Fruit fly (Drosophila melanogaster) whole organism, embryonic: Measurements from ENCODE around the gene CG15347.

ENCODE experiments used
- ATbp ChIP-seq: fragments of 200-800 bp; sonication (Bioruptor generic); optimal IDR thresholded peaks from 2 replicates; lab custom pipeline; 2017; ENCODE audit warnings: missing biosample characterization, mild to moderate bottlenecking, missing genetic modification characterization, missing genetic modification reagents
- Abd-B ChIP-seq: fragments of 200-800 bp; sonication (Bioruptor generic); optimal IDR thresholded peaks from 2 replicates; lab custom pipeline; 2018; ENCODE audit warnings: missing biosample characterization, mild to moderate bottlenecking, missing genetic modification characterization, moderate library complexity
- Bdp1 ChIP-seq: fragments of 200-800 bp; sonication (Bioruptor generic); optimal IDR thresholded peaks from 3 replicates; lab custom pipeline; 2016; ENCODE audit warnings: missing biosample characterization, missing genetic modification characterization
- Bgb ChIP-seq: fragments of 200-800 bp; sonication (Bioruptor generic); IDR thresholded peaks from 2 replicates; pipeline ENCODE4 v1.3.6; 2022; ENCODE audit warnings: missing biosample characterization, missing genetic modification characterization; ENCODE audit not compliant: partially characterized antibody
- C15 ChIP-seq: fragments of 200-800 bp; sonication (Bioruptor generic); IDR thresholded peaks from 3 replicates; pipeline ENCODE4 v1.3.6; 2022; ENCODE audit warnings: missing biosample characterization, missing genetic modification characterization
- CG10147 ChIP-seq: fragments of 200-800 bp; sonication (Bioruptor generic); optimal IDR thresholded peaks from 2 replicates; lab custom pipeline; 2019; ENCODE audit warnings: missing biosample characterization, mild to moderate bottlenecking, missing genetic modification characterization, moderate library complexity
- CG10543 ChIP-seq: fragments of 200-800 bp; sonication (Bioruptor generic); optimal IDR thresholded peaks from 3 replicates; lab custom pipeline; 2017; ENCODE audit warnings: missing biosample characterization, mild to moderate bottlenecking, missing genetic modification characterization, moderate library complexity
- CG11247 ChIP-seq: fragments of 200-800 bp; sonication (Bioruptor generic); IDR thresholded peaks from 2 replicates; pipeline ENCODE4 v1.3.6; 2022; ENCODE audit warnings: missing biosample characterization, missing genetic modification characterization
- CG12236 ChIP-seq: fragments of 200-800 bp; sonication (Bioruptor generic); optimal IDR thresholded peaks from 2 replicates; lab custom pipeline; 2016; ENCODE audit warnings: missing biosample characterization, missing genetic modification characterization
- CG13296 ChIP-seq: fragments of 200-800 bp; sonication (Bioruptor generic); optimal IDR thresholded peaks from 3 replicates; lab custom pipeline; 2018; ENCODE audit warnings: missing biosample characterization, mild to moderate bottlenecking, missing genetic modification characterization
- CG14965 ChIP-seq: fragments of 200-800 bp; sonication (Bioruptor generic); optimal IDR thresholded peaks from 2 replicates; lab custom pipeline; 2016; ENCODE audit warnings: missing biosample characterization, missing genetic modification characterization, borderline replicate concordance
- CG1647 ChIP-seq: fragments of 200-800 bp; sonication (Bioruptor generic); optimal IDR thresholded peaks from 3 replicates; lab custom pipeline; 2016; ENCODE audit warnings: missing biosample characterization, missing genetic modification characterization
- CG16815 ChIP-seq: fragments of 200-800 bp; sonication (Bioruptor generic); optimal IDR thresholded peaks from 3 replicates; lab custom pipeline; 2017; ENCODE audit warnings: missing biosample characterization, mild to moderate bottlenecking, missing genetic modification characterization
- CG17385 ChIP-seq: fragments of 200-800 bp; sonication (Bioruptor generic); optimal IDR thresholded peaks from 3 replicates; lab custom pipeline; 2018; ENCODE audit warnings: missing biosample characterization, mild to moderate bottlenecking, missing genetic modification characterization
- CG17568 ChIP-seq: fragments of 200-800 bp; sonication (Bioruptor generic); optimal IDR thresholded peaks from 2 replicates; lab custom pipeline; 2018; ENCODE audit warnings: missing biosample characterization, mild to moderate bottlenecking, missing genetic modification characterization, moderate library complexity
- CG32772 ChIP-seq: fragments of 200-800 bp; sonication (Bioruptor generic); IDR thresholded peaks from 2 replicates; pipeline ENCODE4 v1.3.6; 2022; ENCODE audit warnings: missing biosample characterization, missing genetic modification characterization
- CG34376 ChIP-seq: fragments of 200-800 bp; sonication (Bioruptor generic); optimal IDR thresholded peaks from 2 replicates; lab custom pipeline; 2018; ENCODE audit warnings: missing biosample characterization, mild to moderate bottlenecking, missing genetic modification characterization
- CG3847 ChIP-seq: fragments of 200-800 bp; sonication (Bioruptor generic); IDR thresholded peaks from 2 replicates; pipeline ENCODE4 v1.3.6; 2022; ENCODE audit warnings: missing biosample characterization, missing genetic modification characterization
- CG3995 ChIP-seq: fragments of 200-800 bp; sonication (Bioruptor generic); optimal IDR thresholded peaks from 3 replicates; lab custom pipeline; 2016; ENCODE audit warnings: missing biosample characterization, missing genetic modification characterization
- CG6689 ChIP-seq: fragments of 200-800 bp; sonication (Bioruptor generic); IDR thresholded peaks from 2 replicates; pipeline ENCODE4 v1.3.6; 2022; ENCODE audit warnings: missing biosample characterization, missing genetic modification characterization
- CG6854 ChIP-seq: fragments of 200-800 bp; sonication (Bioruptor generic); optimal IDR thresholded peaks from 3 replicates; lab custom pipeline; 2017; ENCODE audit warnings: missing biosample characterization, mild to moderate bottlenecking, missing genetic modification characterization
- CG8089 ChIP-seq: fragments of 200-800 bp; sonication (Bioruptor generic); optimal IDR thresholded peaks from 3 replicates; lab custom pipeline; 2016; ENCODE audit warnings: missing biosample characterization, missing genetic modification characterization
- CG8478 ChIP-seq: fragments of >200 bp; optimal IDR thresholded peaks from 2 replicates; lab custom pipeline; 2018
- Dp ChIP-seq: fragments of 200-800 bp; sonication (Bioruptor generic); optimal IDR thresholded peaks from 2 replicates; lab custom pipeline; 2018; ENCODE audit warnings: missing biosample characterization, mild to moderate bottlenecking, missing genetic modification characterization, moderate library complexity
- H15 ChIP-seq: fragments of 200-800 bp; sonication (Bioruptor generic); IDR thresholded peaks from 3 replicates; pipeline ENCODE4 v1.3.6; 2022; ENCODE audit warnings: missing biosample characterization, missing genetic modification characterization
- HmgD ChIP-seq: fragments of 200-800 bp; sonication (Bioruptor generic); optimal IDR thresholded peaks from 3 replicates; lab custom pipeline; 2016; ENCODE audit warnings: missing biosample characterization, missing genetic modification characterization
- Lhr ChIP-seq: fragments of 200-800 bp; sonication (Bioruptor generic); optimal IDR thresholded peaks from 3 replicates; lab custom pipeline; 2017; ENCODE audit warnings: mild to moderate bottlenecking, missing biosample characterization, missing genetic modification reagents, missing genetic modification characterization
- NC2β ChIP-seq: fragments of 200-800 bp; sonication (Bioruptor generic); optimal IDR thresholded peaks from 2 replicates; lab custom pipeline; 2016; ENCODE audit warnings: missing biosample characterization, missing genetic modification characterization
- Ravus ChIP-seq: fragments of 200-800 bp; sonication (Bioruptor generic); IDR thresholded peaks from 2 replicates; pipeline ENCODE4 v1.3.6; 2022; ENCODE audit warnings: missing biosample characterization, missing genetic modification characterization
- Sin3A ChIP-seq: fragments of >200 bp; optimal IDR thresholded peaks from 2 replicates; lab custom pipeline; 2018
- Sry-β ChIP-seq: fragments of 200-800 bp; sonication (Bioruptor generic); optimal IDR thresholded peaks from 2 replicates; lab custom pipeline; 2018; ENCODE audit warnings: missing biosample characterization, mild to moderate bottlenecking, missing genetic modification characterization, moderate library complexity
- Xbp1 ChIP-seq: fragments of 200-800 bp; sonication (Bioruptor generic); optimal IDR thresholded peaks from 3 replicates; lab custom pipeline; 2016; ENCODE audit warnings: missing biosample characterization, mild to moderate bottlenecking, missing genetic modification characterization
- chinmo ChIP-seq: fragments of 200-800 bp; sonication (Bioruptor generic); IDR thresholded peaks from 4 replicates; pipeline ENCODE4 v1.3.6; 2022; ENCODE audit warnings: missing biosample characterization, missing genetic modification characterization; ENCODE audit not compliant: partially characterized antibody
- disco-r ChIP-seq: fragments of 200-800 bp; sonication (Bioruptor generic); optimal IDR thresholded peaks from 2 replicates; lab custom pipeline; 2016; ENCODE audit warnings: missing biosample characterization, missing genetic modification characterization
- dmrt11E ChIP-seq: fragments of 200-800 bp; sonication (Bioruptor generic); optimal IDR thresholded peaks from 3 replicates; lab custom pipeline; 2018; ENCODE audit warnings: missing biosample characterization, mild to moderate bottlenecking, missing genetic modification characterization, moderate library complexity
- ewg ChIP-seq: fragments of 200-800 bp; sonication (Bioruptor generic); optimal IDR thresholded peaks from 3 replicates; lab custom pipeline; 2017; ENCODE audit warnings: mild to moderate bottlenecking, missing biosample characterization, missing genetic modification reagents, missing genetic modification characterization
- exex ChIP-seq: fragments of 200-800 bp; sonication (Bioruptor generic); optimal IDR thresholded peaks from 4 replicates; lab custom pipeline; 2018; ENCODE audit warnings: missing biosample characterization, mild to moderate bottlenecking, missing genetic modification characterization, moderate library complexity
- fd96Cb ChIP-seq: fragments of 200-800 bp; sonication (Bioruptor generic); optimal IDR thresholded peaks from 2 replicates; lab custom pipeline; 2018; ENCODE audit warnings: missing biosample characterization, mild to moderate bottlenecking, missing genetic modification characterization, moderate library complexity
- ftz-f1 ChIP-seq: fragments of 200-800 bp; sonication (Bioruptor generic); optimal IDR thresholded peaks from 2 replicates; lab custom pipeline; 2016; ENCODE audit warnings: missing biosample characterization, missing genetic modification characterization
- gsb ChIP-seq: fragments of 200-800 bp; sonication (Bioruptor generic); IDR thresholded peaks from 2 replicates; pipeline ENCODE4 v1.3.6; 2022; ENCODE audit warnings: missing biosample characterization, missing genetic modification characterization
- gt ChIP-seq: fragments of 200-800 bp; sonication (Bioruptor generic); IDR thresholded peaks from 2 replicates; pipeline ENCODE4 v1.3.6; 2022; ENCODE audit warnings: missing biosample characterization, missing genetic modification characterization
- her ChIP-seq: fragments of 200-800 bp; sonication (Bioruptor generic); optimal IDR thresholded peaks from 2 replicates; lab custom pipeline; 2016; ENCODE audit warnings: missing biosample characterization, missing genetic modification characterization
- kah ChIP-seq: fragments of 200-800 bp; sonication (Bioruptor generic); optimal IDR thresholded peaks from 2 replicates; lab custom pipeline; 2018; ENCODE audit warnings: missing biosample characterization, mild to moderate bottlenecking, missing genetic modification characterization
- lbe ChIP-seq: fragments of 200-800 bp; sonication (Bioruptor generic); optimal IDR thresholded peaks from 2 replicates; lab custom pipeline; 2016; ENCODE audit warnings: missing biosample characterization, mild to moderate bottlenecking, missing genetic modification characterization
- luna ChIP-seq: fragments of 200-800 bp; sonication (Bioruptor generic); optimal IDR thresholded peaks from 2 replicates; lab custom pipeline; 2016; ENCODE audit warnings: missing biosample characterization, missing genetic modification characterization
- pan ChIP-seq, 4 experiments: fragments of >200 bp in 3 of 4; fragments of 200-800 bp in 1 of 4; sonication (Bioruptor generic) in 1 of 4; optimal IDR thresholded peaks in 3 of 4; IDR thresholded peaks in 1 of 4; 2 replicates each; pipeline versions ENCODE4 v1.3.6 to Lab custom; 2017 to 2022; ENCODE audit warnings: missing biosample characterization in 2 of 4, missing genetic modification characterization in 2 of 4, mixed read lengths in 1 of 4
- peb ChIP-seq: fragments of 200-800 bp; sonication (Bioruptor generic); IDR thresholded peaks from 2 replicates; pipeline ENCODE4 v1.3.6; 2022; ENCODE audit warnings: missing biosample characterization, missing genetic modification characterization
- psq ChIP-seq: fragments of 200-800 bp; sonication (Bioruptor generic); optimal IDR thresholded peaks from 2 replicates; lab custom pipeline; 2017; ENCODE audit warnings: missing biosample characterization, missing genetic modification characterization
- row ChIP-seq: fragments of 200-800 bp; sonication (Bioruptor generic); IDR thresholded peaks from 3 replicates; pipeline ENCODE4 v1.3.6; 2022; ENCODE audit warnings: missing biosample characterization, missing genetic modification characterization
- slou ChIP-seq: fragments of 200-800 bp; sonication (Bioruptor generic); optimal IDR thresholded peaks from 3 replicates; lab custom pipeline; 2016; ENCODE audit warnings: missing biosample characterization, missing genetic modification characterization
- sr ChIP-seq: fragments of 200-800 bp; sonication (Bioruptor generic); IDR thresholded peaks from 3 replicates; pipeline ENCODE4 v1.3.6; 2022; ENCODE audit warnings: missing biosample characterization, missing genetic modification characterization
- yki ChIP-seq: fragments of >200 bp; optimal IDR thresholded peaks from 3 replicates; lab custom pipeline; 2018

CG15347 gene

DNA sequence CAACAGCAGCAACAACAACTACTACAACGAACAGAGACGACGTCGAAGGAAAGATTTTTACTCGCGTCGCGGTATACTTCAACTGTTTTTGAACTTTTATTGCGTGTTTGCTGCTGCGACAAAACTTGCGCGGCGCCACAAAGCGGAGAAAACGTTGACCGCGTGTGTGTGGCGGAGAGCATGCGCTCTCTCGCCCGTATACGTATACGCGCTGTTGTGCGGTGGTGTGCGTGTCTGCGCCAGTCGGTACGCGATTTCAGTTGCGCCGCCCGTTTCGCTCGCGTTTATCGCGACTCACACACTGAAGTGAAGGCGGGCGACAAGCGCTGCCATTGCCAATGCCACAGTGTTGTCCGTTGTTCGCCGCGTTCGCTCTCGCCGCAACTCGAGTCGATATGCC lies 50.9 kb downstream of the CG15347 start (continued):
- TF ChIP-seq NC2β (GFP tag; lab: Kevin White, UChicago) (no peak), Ravus (GFP tag; lab: Robert Waterston, UW) (no peak), her (GFP tag; lab: Kevin White, UChicago) (peak; percentile 17), CG8089 (GFP tag; lab: Kevin White, UChicago) (no peak), CG3847 (GFP tag; lab: Robert Waterston, UW) (peak; percentile 89), Sry-β (GFP tag; lab: Kevin White, UChicago) (no peak), psq (GFP tag; lab: Kevin White, UChicago) (no peak), slou (GFP tag; lab: Kevin White, UChicago) (no peak), CG11247 (GFP tag; lab: Robert Waterston, UW) (peak; percentile 68; the same call in 1 of the 2 replicates), ftz-f1 (GFP tag; lab: Kevin White, UChicago) (peak; percentile 32), CG8478 (lab: Kevin White, UChicago) (peak; percentile 84), Lhr (GFP tag; lab: Kevin White, UChicago) (no peak), CG10147 (peak; percentile 92), Bgb (GFP tag; lab: Robert Waterston, UW) (peak; percentile 39; the same call in 1 of the 2 replicates), HmgD (no peak), dmrt11E (no peak), gsb (GFP tag; lab: Robert Waterston, UW) (peak; percentile 92), CG13296 (GFP tag; lab: Kevin White, UChicago) (peak; percentile 86), CG6689 (GFP tag; lab: Robert Waterston, UW) (no peak), chinmo (GFP tag; lab: Robert Waterston, UW) (peak; percentile 86), CG14965 (no peak), CG3995 (GFP tag; lab: Kevin White, UChicago) (no peak), fd96Cb (tag; lab: Kevin White, UChicago) (no peak), Xbp1 (no peak), ewg (GFP tag; lab: Kevin White, UChicago) (peak; percentile 78), CG32772 (GFP tag; lab: Robert Waterston, UW) (no peak), CG10543 (peak; percentile 94), CG17385 (GFP tag; lab: Kevin White, UChicago) (peak; percentile 83), CG6854 (GFP tag; lab: Kevin White, UChicago) (peak; percentile 76), gt (GFP tag; lab: Robert Waterston, UW) (no peak), Bdp1 (GFP tag; lab: Kevin White, UChicago) (no peak), exex (tag; lab: Kevin White, UChicago) (peak; percentile 59), disco-r (GFP tag; lab: Kevin White, UChicago) (no peak), pan (optimal IDR thresholded peaks at IDR 0.05; lab: Kevin White, UChicago) (no peak), pan (GFP tag; optimal IDR thresholded peaks at IDR 0.05 in 1 of 2, IDR thresholded peaks at IDR 0.05 in 1 of 2) (peak in 1 of 2 experiments; percentile 69), CG1647 (GFP tag; lab: Kevin White, UChicago) (no peak), luna (GFP tag; lab: Kevin White, UChicago) (no peak), CG17568 (GFP tag; lab: Kevin White, UChicago) (peak; percentile 43), CG34376 (GFP tag; lab: Kevin White, UChicago) (peak; percentile 97), CG12236 (GFP tag; lab: Kevin White, UChicago) (no peak), lbe (GFP tag; lab: Kevin White, UChicago) (peak; percentile 78), H15 (GFP tag; lab: Robert Waterston, UW) (0 out of 3 replicates have a peak, but pooled peaks have one; percentile 51), ATbp (GFP tag; lab: Kevin White, UChicago) (no peak), row (GFP tag; lab: Robert Waterston, UW) (peak; percentile 22; the same call in 1 of the 3 replicates), yki (lab: Kevin White, UChicago) (no peak), Dp (GFP tag; lab: Kevin White, UChicago) (no peak), Abd-B (GFP tag; lab: Kevin White, UChicago) (no peak), peb (GFP tag; lab: Robert Waterston, UW) (peak; percentile 58), CG16815 (GFP tag; lab: Kevin White, UChicago) (no peak), kah (GFP tag; lab: Kevin White, UChicago) (peak; percentile 55), sr (GFP tag; lab: Robert Waterston, UW) (peak; percentile 56; the same call in 1 of the 3 replicates), C15 (GFP tag; lab: Robert Waterston, UW) (peak; percentile 92; the same call in 2 of the 3 replicates), Sin3A (lab: Kevin White, UChicago) (no peak)
